Fruit fly (Drosophila melanogaster) whole organism, prepupa: ENCODE data around the gene CG13065.

ENCODE experiments used
- Blimp-1 ChIP-seq: fragments of 200-800 bp; sonication (Bioruptor generic); optimal IDR thresholded peaks from 3 replicates; lab custom pipeline; 2017; ENCODE audit warnings: missing biosample characterization, missing genetic modification characterization, mild to moderate bottlenecking, moderate library complexity, missing genetic modification reagents
- CG10631 ChIP-seq: fragments of 200-800 bp; sonication (Bioruptor generic); optimal IDR thresholded peaks from 2 replicates; lab custom pipeline; 2016; ENCODE audit warnings: missing biosample characterization, missing genetic modification characterization
- CG11762 ChIP-seq: fragments of 200-800 bp; sonication (Bioruptor generic); optimal IDR thresholded peaks from 3 replicates; lab custom pipeline; 2016; ENCODE audit warnings: missing biosample characterization, missing genetic modification characterization; ENCODE audit not compliant: insufficient read depth
- CG16779 ChIP-seq: fragments of 200-800 bp; sonication (Bioruptor generic); optimal IDR thresholded peaks from 3 replicates; lab custom pipeline; 2017; ENCODE audit warnings: missing biosample characterization, mild to moderate bottlenecking, missing genetic modification characterization
- CG31627 ChIP-seq: fragments of 200-800 bp; sonication (Bioruptor generic); optimal IDR thresholded peaks from 3 replicates; lab custom pipeline; 2016; ENCODE audit warnings: missing biosample characterization, missing genetic modification characterization
- CG34406 ChIP-seq: fragments of 200-800 bp; sonication (Bioruptor generic); optimal IDR thresholded peaks from 3 replicates; lab custom pipeline; 2016; ENCODE audit warnings: missing biosample characterization, missing genetic modification characterization
- CG6276 ChIP-seq: fragments of 200-800 bp; sonication (Bioruptor generic); optimal IDR thresholded peaks from 2 replicates; lab custom pipeline; 2017; ENCODE audit warnings: missing biosample characterization, mild to moderate bottlenecking, missing genetic modification characterization
- CG8119 ChIP-seq: fragments of 200-800 bp; sonication (Bioruptor generic); IDR thresholded peaks from 3 replicates; pipeline ENCODE4 v1.3.6; 2022; ENCODE audit warnings: missing biosample characterization, missing genetic modification characterization
- CG8319 ChIP-seq: fragments of 200-800 bp; sonication (Bioruptor generic); optimal IDR thresholded peaks from 3 replicates; lab custom pipeline; 2016; ENCODE audit warnings: missing biosample characterization, missing genetic modification characterization
- Lpt ChIP-seq: fragments of 200-800 bp; sonication (Bioruptor generic); optimal IDR thresholded peaks from 3 replicates; lab custom pipeline; 2016; ENCODE audit warnings: missing biosample characterization, missing genetic modification characterization
- Smox ChIP-seq: fragments of 200-800 bp; sonication (Bioruptor generic); optimal IDR thresholded peaks from 3 replicates; lab custom pipeline; 2016; ENCODE audit warnings: missing biosample characterization, missing genetic modification characterization
- eg ChIP-seq: fragments of 200-800 bp; sonication (Bioruptor generic); IDR thresholded peaks from 3 replicates; pipeline ENCODE4 v1.3.6; 2022; ENCODE audit warnings: missing biosample characterization, missing genetic modification characterization
- fkh ChIP-seq: fragments of 200-800 bp; sonication (Bioruptor generic); optimal IDR thresholded peaks from 3 replicates; lab custom pipeline; 2017; ENCODE audit warnings: missing biosample characterization, mild to moderate bottlenecking, missing genetic modification characterization, moderate library complexity
- topi ChIP-seq: fragments of 200-800 bp; sonication (Bioruptor generic); optimal IDR thresholded peaks from 3 replicates; lab custom pipeline; 2016; ENCODE audit warnings: missing biosample characterization, missing genetic modification characterization

DNA sequence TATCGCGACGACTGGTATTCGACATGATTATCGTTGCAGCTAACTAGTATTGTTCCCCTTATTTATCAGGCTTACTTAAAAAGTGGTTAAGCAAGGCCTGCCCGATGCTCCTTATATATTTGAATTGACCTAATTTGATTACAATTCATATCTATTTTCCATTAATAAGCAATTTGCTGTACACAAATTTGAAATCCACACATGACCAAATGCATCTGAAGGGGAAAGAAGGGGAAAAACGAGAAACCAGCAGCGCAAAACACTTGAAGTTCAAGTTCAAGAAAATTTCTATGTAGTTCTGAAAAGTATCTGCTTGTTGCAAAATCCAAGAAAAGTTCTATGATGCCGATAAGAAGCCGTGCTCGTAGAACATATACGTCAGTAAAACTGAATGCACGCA lies 49.4 kb downstream of the CG13065 start, which contains the start of the genes CG13040 and CG13039:
- TF ChIP-seq CG11762 (GFP tag; lab: Kevin White, UChicago) (no peak), Blimp-1 (GFP tag; lab: Kevin White, UChicago) (no peak), Smox (GFP tag; lab: Kevin White, UChicago) (no peak), Lpt (no peak), fkh (GFP tag; lab: Kevin White, UChicago) (no peak), CG31627 (GFP tag; lab: Kevin White, UChicago) (no peak), CG10631 (GFP tag; lab: Kevin White, UChicago) (no peak), topi (GFP tag; lab: Kevin White, UChicago) (no peak), CG34406 (GFP tag; lab: Kevin White, UChicago) (no peak), CG6276 (GFP tag; lab: Kevin White, UChicago) (no peak), eg (GFP tag; lab: Robert Waterston, UW) (no peak), CG8119 (no peak), CG16779 (no peak), CG8319 (GFP tag; lab: Kevin White, UChicago) (no peak)
